Worm (Caenorhabditis elegans) whole organism, late embryonic: ENCODE measurements around the gene lgc-34.

ENCODE experiments used
- C08G9.2 ChIP-seq: sonication (generic microtip); optimal IDR thresholded peaks from 2 replicates; lab custom pipeline; 2016; ENCODE audit warnings: mild to moderate bottlenecking, missing genetic modification characterization, moderate library complexity, missing compliant biosample characterization
- C38D4.7 ChIP-seq: fragments of 200-800 bp; sonication (Bioruptor generic); optimal IDR thresholded peaks from 2 replicates; lab custom pipeline; 2018; ENCODE audit warnings: mild to moderate bottlenecking, missing genetic modification characterization, moderate library complexity, missing compliant biosample characterization
- F13H6.1 ChIP-seq: sonication (generic microtip); optimal IDR thresholded peaks from 2 replicates; lab custom pipeline; 2016; ENCODE audit warnings: missing genetic modification characterization, missing compliant biosample characterization
- Y22D7AL.16 ChIP-seq: sonication (generic microtip); optimal IDR thresholded peaks from 2 replicates; lab custom pipeline; 2016; ENCODE audit warnings: missing genetic modification characterization, missing compliant biosample characterization
- ama-1 ChIP-seq: fragments of 150-350 bp; optimal IDR thresholded peaks from 2 replicates; lab custom pipeline; 2014
- ceh-18 ChIP-seq: sonication (generic microtip); optimal IDR thresholded peaks from 2 replicates; lab custom pipeline; 2016; ENCODE audit warnings: missing genetic modification characterization, missing compliant biosample characterization
- ceh-19 ChIP-seq: fragments of 200-800 bp; sonication (Bioruptor generic); optimal IDR thresholded peaks from 2 replicates; lab custom pipeline; 2018; ENCODE audit warnings: mild to moderate bottlenecking, missing genetic modification characterization, missing compliant biosample characterization
- ceh-30 ChIP-seq: fragments of 150-350 bp; optimal IDR thresholded peaks from 2 replicates; lab custom pipeline; 2014; ENCODE audit warnings: missing biosample characterization, missing genetic modification characterization
- ceh-31 ChIP-seq: sonication (generic microtip); optimal IDR thresholded peaks from 2 replicates; lab custom pipeline; 2016; ENCODE audit warnings: missing genetic modification characterization, missing compliant biosample characterization
- ceh-45 ChIP-seq: fragments of 200-800 bp; sonication (Bioruptor generic); IDR thresholded peaks from 2 replicates; pipeline ENCODE4 v1.3.6; 2022; ENCODE audit warnings: missing genetic modification reagents, missing genetic modification characterization, missing compliant biosample characterization
- ceh-48 ChIP-seq: sonication (generic microtip); optimal IDR thresholded peaks from 2 replicates; lab custom pipeline; 2016; ENCODE audit warnings: missing genetic modification characterization, inconsistent platforms, missing compliant biosample characterization
- ceh-6 ChIP-seq: fragments of 200-800 bp; sonication (Bioruptor generic); optimal IDR thresholded peaks from 2 replicates; lab custom pipeline; 2018; ENCODE audit warnings: mild to moderate bottlenecking, missing genetic modification characterization, missing compliant biosample characterization
- che-1 ChIP-seq: sonication (generic microtip); optimal IDR thresholded peaks from 2 replicates; lab custom pipeline; 2016; ENCODE audit warnings: mild to moderate bottlenecking, missing genetic modification characterization, missing compliant biosample characterization
- dmd-4 ChIP-seq: sonication (generic microtip); optimal IDR thresholded peaks from 2 replicates; lab custom pipeline; 2016; ENCODE audit warnings: borderline replicate concordance, missing genetic modification characterization, missing compliant biosample characterization
- elt-2 ChIP-seq: sonication (generic microtip); optimal IDR thresholded peaks from 2 replicates; lab custom pipeline; 2016; ENCODE audit warnings: missing genetic modification reagents, missing genetic modification characterization, missing compliant biosample characterization
- ets-4 ChIP-seq: sonication (generic microtip); optimal IDR thresholded peaks from 2 replicates; lab custom pipeline; 2016; ENCODE audit warnings: missing genetic modification characterization, missing compliant biosample characterization
- eyg-1 ChIP-seq: sonication (generic microtip); optimal IDR thresholded peaks from 2 replicates; lab custom pipeline; 2016; ENCODE audit warnings: missing genotype, missing genetic modification characterization, missing compliant biosample characterization
- hlh-13 ChIP-seq: fragments of 200-800 bp; sonication (Bioruptor generic); optimal IDR thresholded peaks from 2 replicates; lab custom pipeline; 2018; ENCODE audit warnings: mild to moderate bottlenecking, missing genetic modification characterization, missing compliant biosample characterization
- hlh-15 ChIP-seq: sonication (generic microtip); optimal IDR thresholded peaks from 2 replicates; lab custom pipeline; 2016; ENCODE audit warnings: missing genetic modification characterization, missing compliant biosample characterization
- hlh-8 ChIP-seq: sonication (generic microtip); optimal IDR thresholded peaks from 2 replicates; lab custom pipeline; 2016; ENCODE audit warnings: missing genotype, missing genetic modification characterization, missing compliant biosample characterization
- lim-6 ChIP-seq: sonication (generic microtip); optimal IDR thresholded peaks from 2 replicates; lab custom pipeline; 2016; ENCODE audit warnings: missing genetic modification characterization, missing compliant biosample characterization
- mec-3 ChIP-seq: sonication (generic microtip); optimal IDR thresholded peaks from 2 replicates; lab custom pipeline; 2016; ENCODE audit warnings: borderline replicate concordance, missing genetic modification characterization, missing compliant biosample characterization
- nfya-1 ChIP-seq: sonication (generic microtip); optimal IDR thresholded peaks from 2 replicates; lab custom pipeline; 2017; ENCODE audit warnings: missing genetic modification characterization, mild to moderate bottlenecking, missing compliant biosample characterization, antibody characterized with exemption, moderate library complexity
- nhr-232 ChIP-seq: sonication (generic microtip); optimal IDR thresholded peaks from 2 replicates; lab custom pipeline; 2016; ENCODE audit warnings: missing genetic modification characterization, missing compliant biosample characterization
- odd-2 ChIP-seq: sonication (generic microtip); optimal IDR thresholded peaks from 2 replicates; lab custom pipeline; 2017; ENCODE audit warnings: antibody characterized with exemption, mild to moderate bottlenecking, missing genetic modification characterization, missing compliant biosample characterization
- pax-1 ChIP-seq: fragments of 150-350 bp; optimal IDR thresholded peaks from 2 replicates; lab custom pipeline; 2014; ENCODE audit warnings: missing biosample characterization, missing genetic modification characterization
- pha-2 ChIP-seq: sonication (generic microtip); optimal IDR thresholded peaks from 2 replicates; lab custom pipeline; 2017; ENCODE audit warnings: mild to moderate bottlenecking, missing genetic modification characterization, missing compliant biosample characterization
- ref-2 ChIP-seq: sonication (generic microtip); optimal IDR thresholded peaks from 2 replicates; lab custom pipeline; 2016; ENCODE audit warnings: missing genetic modification characterization, missing compliant biosample characterization
- sdc-2 ChIP-seq: sonication (generic microtip); optimal IDR thresholded peaks from 2 replicates; lab custom pipeline; 2016; ENCODE audit warnings: missing genotype, missing genetic modification characterization, missing compliant biosample characterization
- sox-2 ChIP-seq: fragments of 200-800 bp; sonication (Bioruptor generic); IDR thresholded peaks from 2 replicates; pipeline ENCODE4 v1.3.6; 2022; ENCODE audit warnings: missing genetic modification reagents, missing genetic modification characterization, missing compliant biosample characterization
- syd-9 ChIP-seq: sonication (generic microtip); optimal IDR thresholded peaks from 2 replicates; lab custom pipeline; 2016; ENCODE audit warnings: mild to moderate bottlenecking, missing genetic modification characterization, moderate library complexity, missing compliant biosample characterization
- tbx-2 ChIP-seq: sonication (generic microtip); optimal IDR thresholded peaks from 2 replicates; lab custom pipeline; 2016; ENCODE audit warnings: missing genetic modification characterization, missing compliant biosample characterization
- ttx-3 ChIP-seq: sonication (generic microtip); optimal IDR thresholded peaks from 2 replicates; lab custom pipeline; 2016; ENCODE audit warnings: missing genetic modification reagents, missing genetic modification characterization, missing compliant biosample characterization
- unc-42 ChIP-seq: sonication (generic microtip); optimal IDR thresholded peaks from 2 replicates; lab custom pipeline; 2016; ENCODE audit warnings: missing genotype, missing genetic modification characterization, missing compliant biosample characterization
- unc-55 ChIP-seq: sonication (generic microtip); optimal IDR thresholded peaks from 2 replicates; lab custom pipeline; 2017; ENCODE audit warnings: missing biosample characterization, missing genetic modification reagents, missing genetic modification characterization
- unc-86 ChIP-seq: sonication (generic microtip); optimal IDR thresholded peaks from 2 replicates; lab custom pipeline; 2016; ENCODE audit warnings: missing genetic modification characterization, missing compliant biosample characterization
- zip-5 ChIP-seq: sonication (generic microtip); optimal IDR thresholded peaks from 2 replicates; lab custom pipeline; 2016; ENCODE audit warnings: missing genetic modification characterization, missing compliant biosample characterization

The lgc-34 gene

DNA sequence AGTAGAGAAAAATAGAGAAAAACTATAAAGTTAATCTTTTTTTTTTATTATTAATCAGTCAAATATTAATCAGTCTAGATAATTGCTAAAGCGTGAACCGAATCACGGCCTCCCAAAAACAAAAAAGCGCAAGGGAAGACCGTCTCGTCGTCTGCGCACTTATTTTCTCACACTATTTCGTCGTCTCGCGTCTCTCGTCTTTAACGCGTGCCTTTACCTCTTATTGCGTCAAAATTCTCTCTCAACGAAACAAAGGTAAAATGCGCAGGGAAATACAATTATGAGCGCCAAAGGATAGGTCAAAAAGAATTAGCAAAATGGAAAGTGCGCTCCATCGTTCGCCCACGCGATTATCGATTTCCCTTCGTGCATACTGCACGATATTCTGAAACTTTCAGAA lies 20.3 kb upstream of the lgc-34 start:
- TF ChIP-seq pax-1 (tag; lab: Kevin White, UChicago), result peak; percentile 22
- TF ChIP-seq elt-2 (tag; lab: Kevin White, UChicago), result peak; percentile 5
- TF ChIP-seq ceh-31 (tag; lab: Kevin White, UChicago), result peak; percentile 25
- TF ChIP-seq unc-42 (tag; lab: Kevin White, UChicago), result peak; percentile 46
- no peak for TF ChIP-seq zip-5 (tag; lab: Kevin White, UChicago)
- TF ChIP-seq ceh-19 (GFP tag; lab: Kevin White, UChicago), result no peak
- TF ChIP-seq nfya-1 (tag; lab: Kevin White, UChicago), result peak; percentile 36

DNA sequence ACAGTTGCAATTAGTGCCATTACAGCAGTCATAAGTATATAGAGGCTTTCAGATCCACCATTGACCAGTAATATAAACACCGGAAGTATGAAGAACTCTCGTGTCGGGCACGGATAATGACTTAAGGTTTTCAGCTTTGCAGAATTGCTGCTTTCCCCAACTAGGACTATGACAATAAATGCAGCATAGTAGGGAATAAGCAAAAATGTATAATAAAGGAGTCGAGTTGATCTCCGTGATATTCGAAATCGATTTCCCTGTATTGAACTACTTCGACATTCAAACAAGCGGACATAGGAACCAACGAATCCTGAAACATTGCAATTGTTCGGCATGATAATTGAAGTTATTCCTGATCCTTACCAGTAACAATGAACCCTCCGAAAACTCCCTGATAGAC lies 17.8 kb upstream of the lgc-34 start:
- TF ChIP-seq Y22D7AL.16 (tag; lab: Kevin White, UChicago) (no peak), C08G9.2 (no peak), sdc-2 (tag; lab: Kevin White, UChicago) (no peak), ceh-45 (no peak), pha-2 (no peak), C38D4.7 (GFP tag; lab: Kevin White, UChicago) (no peak), ttx-3 (tag; lab: Kevin White, UChicago) (no peak), dmd-4 (tag; lab: Kevin White, UChicago) (no peak), hlh-8 (tag; lab: Kevin White, UChicago) (no peak), nfya-1 (tag; lab: Kevin White, UChicago) (no peak), pax-1 (tag; lab: Kevin White, UChicago) (no peak), ceh-30 (tag; lab: Kevin White, UChicago) (no peak), F13H6.1 (tag; lab: Kevin White, UChicago) (no peak), syd-9 (tag; lab: Kevin White, UChicago) (no peak), ceh-18 (tag; lab: Kevin White, UChicago) (no peak), nhr-232 (no peak), sox-2 (no peak)
- TF ChIP-seq, all 69 proteins: peak for 0

DNA sequence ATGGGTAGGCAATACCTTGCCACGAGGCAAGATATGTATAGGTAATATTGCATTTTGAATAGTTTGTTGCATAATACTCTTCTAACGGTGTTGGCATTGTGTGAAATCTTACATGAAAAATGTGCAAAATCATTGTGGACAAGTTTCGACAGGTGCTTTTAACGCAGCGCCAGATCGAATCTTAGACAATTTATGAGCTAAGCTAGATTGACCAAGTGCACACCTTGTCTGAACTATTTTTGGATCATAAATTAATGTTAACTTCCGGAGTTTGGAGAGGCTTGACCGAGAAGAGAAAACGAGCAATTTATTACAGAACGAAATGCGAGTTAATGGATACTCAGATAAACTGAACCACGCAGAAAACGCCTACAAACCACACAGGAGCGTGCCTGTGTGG lies 17.1 kb upstream of the lgc-34 start, which contains the start of gene srh-105:
Gene srh-105, minus strand, starts transcription at position 101 of the 400 bp plus-strand sequence.
- TF ChIP-seq ref-2 (tag; lab: Kevin White, UChicago) (no peak), nfya-1 (tag; lab: Kevin White, UChicago) (no peak), ets-4 (no peak), unc-55 (GFP tag; lab: Kevin White, UChicago) (no peak)

DNA sequence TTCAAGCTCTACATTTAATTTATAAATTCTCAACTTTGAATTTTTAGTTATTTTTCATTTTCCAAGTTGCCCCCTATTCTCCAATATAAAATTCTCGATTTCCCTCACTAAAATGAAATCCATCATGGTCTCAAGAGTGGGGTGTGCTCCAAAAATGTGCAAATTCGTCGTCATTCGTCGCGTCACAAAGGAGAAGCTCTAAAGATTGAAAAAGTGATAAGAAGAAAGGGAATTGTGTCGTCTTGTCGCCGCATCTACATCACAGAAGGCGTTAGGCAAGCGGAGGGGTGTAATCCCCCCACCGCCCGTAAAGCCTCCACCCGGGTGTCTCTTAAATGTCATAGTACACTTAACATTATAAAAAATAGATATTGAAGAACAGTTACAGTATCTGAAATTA lies 14.4 kb upstream of the lgc-34 start:
- TF ChIP-seq eyg-1 (tag; lab: Kevin White, UChicago) (no peak), ets-4 (no peak), unc-86 (tag; lab: Kevin White, UChicago) (no peak), ama-1 (lab: Kevin White, UChicago) (no peak)

DNA sequence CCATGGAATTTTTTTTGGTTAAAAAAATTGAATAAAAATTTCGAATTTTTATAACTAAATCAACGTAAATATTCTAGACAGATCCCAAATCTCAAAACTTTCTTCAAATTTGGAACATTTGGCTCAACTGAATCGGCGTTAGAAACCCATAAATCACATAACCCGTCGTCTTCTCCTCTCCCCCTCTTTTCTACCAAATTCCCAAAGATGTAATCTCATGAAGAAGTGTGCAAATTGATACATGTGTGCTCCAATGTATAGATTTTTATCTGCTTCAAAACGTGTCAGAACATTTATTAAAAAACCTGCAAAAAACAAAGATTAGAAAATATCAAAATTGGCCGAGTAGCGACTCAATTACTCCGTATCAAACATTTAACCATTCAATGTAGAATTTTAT lies 13.7 kb upstream of the lgc-34 start:
- no peak for TF ChIP-seq lim-6 (tag; lab: Kevin White, UChicago)
- TF ChIP-seq pax-1 (tag; lab: Kevin White, UChicago), result no peak
- TF ChIP-seq dmd-4 (tag; lab: Kevin White, UChicago), result no peak
- TF ChIP-seq hlh-15 (tag; lab: Kevin White, UChicago), result no peak
- no peak for TF ChIP-seq hlh-13 (GFP tag; lab: Kevin White, UChicago)
- no peak for TF ChIP-seq odd-2
- no peak for TF ChIP-seq ceh-6
- no peak for TF ChIP-seq ama-1 (lab: Kevin White, UChicago)
- TF ChIP-seq tbx-2, result no peak
- TF ChIP-seq che-1 (tag; lab: Kevin White, UChicago), result no peak
- TF ChIP-seq ceh-48 (tag; lab: Kevin White, UChicago), result no peak
- no peak for TF ChIP-seq mec-3
- no peak for TF ChIP-seq elt-2 (tag; lab: Kevin White, UChicago)
